Worm (Caenorhabditis elegans) whole organism, L1 larva: ENCODE data around the gene nhr-50.

Experiments used
- C16A3.4 ChIP-seq: fragments of 150-350 bp; optimal IDR thresholded peaks from 2 replicates; lab custom pipeline; 2014; ENCODE audit warnings: missing biosample characterization, missing genetic modification characterization
- blmp-1 ChIP-seq: fragments of 150-350 bp; optimal IDR thresholded peaks from 2 replicates; lab custom pipeline; 2014; ENCODE audit warnings: missing biosample characterization, missing genetic modification characterization
- ceh-8 ChIP-seq: fragments of 200-800 bp; sonication (Bioruptor generic); optimal IDR thresholded peaks from 2 replicates; lab custom pipeline; 2018; ENCODE audit warnings: mild to moderate bottlenecking, missing genetic modification characterization, moderate library complexity, missing compliant biosample characterization
- dpl-1 ChIP-seq, 3 experiments: fragments of 150-350 bp in 2 of 3; sonication (generic microtip) in 1 of 3; optimal IDR thresholded peaks; 2 replicates each; lab custom pipeline; 2014 to 2017; ENCODE audit warnings: missing biosample characterization in 3 of 3, missing genetic modification characterization in 3 of 3, missing genetic modification reagents in 3 of 3
- efl-1 ChIP-seq, 4 experiments: fragments of 150-350 bp; optimal IDR thresholded peaks in 3 of 4; peaks in 1 of 4; 1 replicate in 1 of 4; 2 replicates in 3 of 4; lab custom pipeline; 2014; ENCODE audit warnings: missing biosample characterization in 2 of 4, missing genetic modification characterization in 2 of 4, missing genetic modification reagents in 2 of 4
- efl-3 ChIP-seq: fragments of 200-800 bp; sonication (Bioruptor generic); optimal IDR thresholded peaks from 2 replicates; lab custom pipeline; 2018; ENCODE audit warnings: mild to moderate bottlenecking, missing genetic modification characterization, missing compliant biosample characterization
- grh-1 ChIP-seq: fragments of 200-800 bp; sonication (Bioruptor generic); IDR thresholded peaks from 2 replicates; pipeline ENCODE4 v1.3.6; 2022; ENCODE audit warnings: missing genetic modification reagents, missing genetic modification characterization, missing compliant biosample characterization
- lin-14 ChIP-seq: fragments of 200-800 bp; sonication (Bioruptor generic); optimal IDR thresholded peaks from 2 replicates; lab custom pipeline; 2018; ENCODE audit warnings: mild to moderate bottlenecking, missing genetic modification characterization, moderate library complexity, missing compliant biosample characterization
- lin-35 ChIP-seq, 2 experiments: fragments of 150-350 bp; optimal IDR thresholded peaks; 2 replicates each; lab custom pipeline; 2014; ENCODE audit warnings: missing biosample characterization in 2 of 2, missing genetic modification characterization in 2 of 2, missing genetic modification reagents in 2 of 2
- lsy-2 ChIP-seq, 2 experiments: fragments of 150-350 bp; optimal IDR thresholded peaks; 2 replicates each; lab custom pipeline; 2014; ENCODE audit warnings: missing biosample characterization in 2 of 2, missing genetic modification characterization in 2 of 2
- mab-9 ChIP-seq: fragments of 200-800 bp; sonication (Bioruptor generic); IDR thresholded peaks from 2 replicates; pipeline ENCODE4 v1.3.6; 2022; ENCODE audit warnings: missing genetic modification reagents, missing genetic modification characterization, missing compliant biosample characterization
- mep-1 ChIP-seq: fragments of 150-350 bp; optimal IDR thresholded peaks from 2 replicates; lab custom pipeline; 2014; ENCODE audit warnings: missing biosample characterization, missing genetic modification characterization
- nhr-12 ChIP-seq: sonication (generic microtip); optimal IDR thresholded peaks from 2 replicates; lab custom pipeline; 2017; ENCODE audit warnings: missing biosample characterization, missing genetic modification characterization
- nhr-19 ChIP-seq: fragments of 200-800 bp; sonication (Bioruptor generic); conservative IDR thresholded peaks from 2 replicates; pipeline ENCODE4 v1.3.6; 2022; ENCODE audit warnings: missing genetic modification characterization, missing compliant biosample characterization
- nhr-20 ChIP-seq: sonication (generic microtip); optimal IDR thresholded peaks from 2 replicates; lab custom pipeline; 2016; ENCODE audit warnings: mild to moderate bottlenecking, missing genetic modification characterization, missing compliant biosample characterization
- nhr-47 ChIP-seq: sonication (generic microtip); optimal IDR thresholded peaks from 2 replicates; lab custom pipeline; 2016; ENCODE audit warnings: mild to moderate bottlenecking, missing genetic modification characterization, moderate library complexity, missing compliant biosample characterization
- nhr-71 ChIP-seq: sonication (generic microtip); optimal IDR thresholded peaks from 2 replicates; lab custom pipeline; 2016; ENCODE audit warnings: mild to moderate bottlenecking, missing genetic modification characterization, moderate library complexity, missing compliant biosample characterization
- nhr-76 ChIP-seq: sonication (generic microtip); optimal IDR thresholded peaks from 2 replicates; lab custom pipeline; 2017; ENCODE audit warnings: missing biosample characterization, missing genetic modification characterization
- nhr-85 ChIP-seq: sonication (generic microtip); peaks from one replicate; lab custom pipeline; 2016; ENCODE audit warnings: missing genetic modification characterization, inconsistent platforms, missing compliant biosample characterization
- nhr-90 ChIP-seq: sonication (generic microtip); optimal IDR thresholded peaks from 2 replicates; lab custom pipeline; 2016; ENCODE audit warnings: mild to moderate bottlenecking, missing genetic modification characterization, missing compliant biosample characterization; ENCODE audit not compliant: poor library complexity
- pqm-1 ChIP-seq: sonication (generic microtip); optimal IDR thresholded peaks from 3 replicates; lab custom pipeline; 2017; ENCODE audit warnings: missing biosample characterization, missing genetic modification characterization
- rnt-1 ChIP-seq: sonication (generic microtip); optimal IDR thresholded peaks from 2 replicates; lab custom pipeline; 2016; ENCODE audit warnings: mild to moderate bottlenecking, missing genetic modification characterization, moderate library complexity, missing compliant biosample characterization
- skn-1 ChIP-seq: fragments of 150-350 bp; optimal IDR thresholded peaks from 2 replicates; lab custom pipeline; 2014; ENCODE audit warnings: missing biosample characterization, missing genetic modification characterization
- snpc-4 ChIP-seq: fragments of 150-350 bp; optimal IDR thresholded peaks from 2 replicates; lab custom pipeline; 2014; ENCODE audit warnings: missing biosample characterization, missing genetic modification characterization
- snu-23 ChIP-seq: sonication (generic microtip); optimal IDR thresholded peaks from 2 replicates; lab custom pipeline; 2016; ENCODE audit warnings: missing genetic modification characterization, missing compliant biosample characterization
- swsn-7 ChIP-seq: sonication (generic microtip); optimal IDR thresholded peaks from 2 replicates; lab custom pipeline; 2016; ENCODE audit warnings: missing genetic modification characterization, missing compliant biosample characterization
- tbx-2 ChIP-seq: sonication (generic microtip); optimal IDR thresholded peaks from 2 replicates; lab custom pipeline; 2016; ENCODE audit warnings: missing genetic modification characterization, missing compliant biosample characterization
- unc-30 ChIP-seq: sonication (generic microtip); optimal IDR thresholded peaks from 2 replicates; lab custom pipeline; 2017; ENCODE audit warnings: missing biosample characterization, missing genetic modification characterization
- unc-86 ChIP-seq: sonication (generic microtip); optimal IDR thresholded peaks from 2 replicates; lab custom pipeline; 2016; ENCODE audit warnings: missing genetic modification characterization, missing compliant biosample characterization
- xbp-1 ChIP-seq: sonication (generic microtip); optimal IDR thresholded peaks from 2 replicates; lab custom pipeline; 2016; ENCODE audit warnings: missing genetic modification characterization, missing compliant biosample characterization
- ztf-11 ChIP-seq, 2 experiments: sonication (generic microtip); optimal IDR thresholded peaks; 2 replicates each; lab custom pipeline; 2016 to 2017; ENCODE audit warnings: missing genetic modification characterization in 2 of 2, missing biosample characterization in 1 of 2, missing compliant biosample characterization in 1 of 2
- ztf-4 ChIP-seq: fragments of 150-350 bp; optimal IDR thresholded peaks from 2 replicates; lab custom pipeline; 2014; ENCODE audit warnings: missing biosample characterization, missing genetic modification characterization

nhr-50 gene

DNA sequence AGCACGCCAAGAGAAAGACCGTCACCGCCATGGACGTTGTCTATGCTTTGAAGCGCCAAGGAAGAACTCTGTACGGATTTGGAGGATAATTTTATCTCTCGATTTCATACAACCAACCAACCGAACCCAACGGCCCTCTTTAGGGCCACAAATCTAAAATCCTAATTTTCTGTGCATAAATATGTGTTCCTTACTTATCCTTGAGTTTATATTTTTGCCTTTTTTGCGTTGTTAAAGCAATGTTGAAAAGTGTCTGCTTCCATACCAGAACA, 42.2 kb upstream of the nhr-50 start:
- TF ChIP-seq ceh-8 (no peak), nhr-12 (tag; lab: Kevin White, UChicago) (no peak), xbp-1 (tag; lab: Kevin White, UChicago) (no peak), ztf-4 (no peak), nhr-20 (no peak), grh-1 (GFP tag; lab: Robert Waterston, UW) (no peak), mab-9 (GFP tag; lab: Robert Waterston, UW) (no peak)

DNA sequence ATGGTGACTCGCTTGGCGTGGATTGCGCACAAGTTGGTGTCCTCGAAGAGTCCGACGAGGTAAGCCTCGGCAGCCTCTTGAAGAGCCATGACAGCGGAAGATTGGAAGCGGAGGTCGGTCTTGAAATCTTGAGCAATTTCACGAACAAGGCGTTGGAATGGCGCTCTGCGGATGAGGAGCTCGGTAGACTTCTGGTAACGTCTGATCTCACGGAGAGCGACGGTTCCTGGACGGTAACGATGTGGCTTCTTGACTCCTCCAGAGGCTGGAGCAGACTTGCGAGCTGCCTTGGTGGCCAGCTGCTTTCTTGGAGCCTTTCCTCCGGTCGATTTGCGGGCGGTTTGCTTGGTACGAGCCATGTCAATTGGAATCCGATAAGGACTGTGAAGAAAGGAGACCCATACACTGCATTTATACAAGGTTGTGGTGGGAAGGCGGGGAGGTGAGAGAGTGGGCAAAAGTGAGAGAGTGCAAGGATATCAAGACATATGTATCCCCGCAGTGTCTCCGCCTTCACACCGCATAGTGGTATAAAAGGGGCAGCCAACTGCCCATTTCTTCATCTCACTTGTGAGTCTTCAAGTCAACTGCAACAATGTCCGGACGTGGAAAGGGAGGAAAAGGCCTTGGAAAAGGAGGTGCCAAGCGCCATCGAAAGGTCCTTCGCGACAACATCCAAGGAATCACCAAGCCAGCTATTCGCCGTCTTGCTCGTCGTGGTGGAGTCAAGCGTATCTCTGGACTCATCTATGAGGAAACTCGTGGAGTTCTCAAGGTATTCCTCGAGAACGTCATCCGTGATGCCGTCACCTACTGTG, 41.7 kb upstream of the nhr-50 start, which contains the start of the genes his-2 and his-1:
Gene his-2 (minus strand): TSS at position 359 of the 818 bp plus-strand sequence.
Gene his-1 (plus strand): TSS at position 596 of the 818 bp plus-strand sequence.
- TF ChIP-seq nhr-85 (tag; lab: Kevin White, UChicago): peak; percentile 74
- TF ChIP-seq lin-14 (GFP tag; lab: Kevin White, UChicago): peak; percentile 11
- peak; percentile 11 for TF ChIP-seq nhr-47 (tag; lab: Kevin White, UChicago)
- peak in 1 of 2 experiments; percentile 63 for TF ChIP-seq ztf-11 (tag; optimal IDR thresholded peaks at IDR 0.05; lab: Kevin White, UChicago)

DNA sequence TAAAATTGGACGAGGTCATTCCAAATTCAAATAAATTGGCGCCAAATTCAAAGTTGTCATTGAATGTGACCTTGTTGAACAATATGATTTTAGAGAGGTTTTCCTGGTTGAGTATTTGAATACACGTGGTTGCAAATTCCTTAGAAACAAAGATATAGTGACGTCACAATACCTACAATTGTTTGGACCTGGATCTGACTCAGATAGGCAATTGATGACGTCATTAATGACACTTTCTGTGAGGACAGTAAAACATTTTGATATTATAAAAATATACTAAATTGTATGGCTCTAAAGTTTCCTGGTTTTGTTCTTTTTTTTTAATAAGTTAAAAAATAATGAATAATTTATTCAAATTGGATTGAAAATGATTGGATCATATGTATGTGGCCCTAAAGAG, 41.0 kb upstream of the nhr-50 start:
- peak; percentile 3 for TF ChIP-seq lin-14 (GFP tag; lab: Kevin White, UChicago)
- TF ChIP-seq unc-30 (tag; lab: Kevin White, UChicago): no peak
- no peak for TF ChIP-seq nhr-76 (tag; lab: Kevin White, UChicago)
- TF ChIP-seq mep-1 (tag; lab: Kevin White, UChicago): peak; percentile 1
- TF ChIP-seq rnt-1 (tag; lab: Kevin White, UChicago): no peak
- TF ChIP-seq xbp-1 (tag; lab: Kevin White, UChicago): peak; percentile 23
- TF ChIP-seq lsy-2 (tag; optimal IDR thresholded peaks at IDR 0.05; lab: Kevin White, UChicago): peak in 1 of 2 experiments; percentile 19
- TF ChIP-seq nhr-71 (tag; lab: Kevin White, UChicago): peak; percentile 23
- no peak for TF ChIP-seq skn-1 (tag; lab: Kevin White, UChicago)
- TF ChIP-seq efl-1 (optimal IDR thresholded peaks at IDR 0.05; lab: Kevin White, UChicago): peak in 1 of 2 experiments; percentile 10
- TF ChIP-seq efl-1 (GFP tag; optimal IDR thresholded peaks at IDR 0.05 in 1 of 2; lab: Kevin White, UChicago): no peak
- no peak for TF ChIP-seq pqm-1 (tag; lab: Kevin White, UChicago)
- TF ChIP-seq nhr-90: peak; percentile 2
- no peak for TF ChIP-seq snpc-4 (tag; lab: Kevin White, UChicago)
- TF ChIP-seq nhr-85 (tag; lab: Kevin White, UChicago): peak; percentile 80
- TF ChIP-seq dpl-1 (GFP tag; optimal IDR thresholded peaks at IDR 0.05; lab: Kevin White, UChicago): peak; percentile 18 to 35 (median 19)
- TF ChIP-seq, all 84 proteins: peak for 9

- peak; percentile 43 for TF ChIP-seq unc-86 (tag; lab: Kevin White, UChicago)
- TF ChIP-seq efl-3: peak; percentile 60
- TF ChIP-seq ztf-11 (tag; optimal IDR thresholded peaks at IDR 0.05; lab: Kevin White, UChicago): peak in 1 of 2 experiments; percentile 92
- peak; percentile 15 for TF ChIP-seq C16A3.4 (tag; lab: Kevin White, UChicago)
- peak; percentile 15 for TF ChIP-seq blmp-1 (tag; lab: Kevin White, UChicago)
- TF ChIP-seq tbx-2 (tag; lab: Kevin White, UChicago): peak; percentile 20
- TF ChIP-seq mep-1 (tag; lab: Kevin White, UChicago): peak; percentile 30
- TF ChIP-seq nhr-19 (GFP tag; lab: Robert Waterston, UW): peak; percentile 18; the same call in 1 of the 2 replicates
- peak; percentile 90 for TF ChIP-seq nhr-85 (tag; lab: Kevin White, UChicago)
- TF ChIP-seq efl-1 (optimal IDR thresholded peaks at IDR 0.05; lab: Kevin White, UChicago): peak; percentile 25 to 52
- peak in 1 of 2 experiments; percentile 29 for TF ChIP-seq efl-1 (GFP tag; optimal IDR thresholded peaks at IDR 0.05 in 1 of 2; lab: Kevin White, UChicago)
- TF ChIP-seq nhr-90: peak; percentile 76
- TF ChIP-seq nhr-71 (tag; lab: Kevin White, UChicago): peak; percentile 69
- peak; percentile 79 for TF ChIP-seq lin-14 (GFP tag; lab: Kevin White, UChicago)
- TF ChIP-seq swsn-7 (tag; lab: Kevin White, UChicago): peak; percentile 76
- TF ChIP-seq snu-23 (GFP tag; lab: Kevin White, UChicago): peak; percentile 54
- TF ChIP-seq xbp-1 (tag; lab: Kevin White, UChicago): peak; percentile 38
- TF ChIP-seq lin-35 (GFP tag; optimal IDR thresholded peaks at IDR 0.05; lab: Kevin White, UChicago): peak in 1 of 2 experiments; percentile 7
- peak in 1 of 3 experiments; percentile 23 for TF ChIP-seq dpl-1 (GFP tag; optimal IDR thresholded peaks at IDR 0.05; lab: Kevin White, UChicago)
- peak; percentile 35 for TF ChIP-seq ztf-4
- TF ChIP-seq rnt-1 (tag; lab: Kevin White, UChicago): peak; percentile 27
- TF ChIP-seq nhr-47 (tag; lab: Kevin White, UChicago): peak; percentile 56
- peak; percentile 78 for TF ChIP-seq grh-1 (GFP tag; lab: Robert Waterston, UW)
- TF ChIP-seq nhr-20: peak; percentile 69
Observed at ce11 chrV:16040140-16040827, 39.9 kb upstream of the nhr-50 start, which contains the start of the genes his-4 and his-3. TSS of gene his-4 (minus strand) at chrV:16040515. TSS of gene his-3 (plus strand) at chrV:16040808.
